Worm (Caenorhabditis elegans): ENCODE results near the gene F40G12.9.

DNA sequence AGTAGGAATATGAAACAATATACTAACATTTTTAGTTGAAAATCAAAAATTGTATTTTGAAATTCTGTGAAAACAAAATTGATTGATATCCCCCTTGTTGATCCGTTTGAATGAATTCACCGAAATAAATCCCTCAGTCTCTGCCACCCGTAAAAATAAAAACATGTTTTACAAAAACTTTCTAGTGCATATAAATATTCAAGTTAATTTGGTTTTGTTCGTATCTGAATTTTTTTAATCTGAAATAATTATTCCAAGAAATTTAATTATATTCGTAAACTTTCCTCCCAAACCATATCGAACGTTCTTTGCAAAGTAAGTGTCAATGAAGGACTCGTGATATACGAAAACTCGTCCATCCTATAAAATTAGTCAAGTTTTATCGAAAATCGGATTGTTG, 9.4 kb upstream of the F40G12.9 start, which contains the start of gene F40G12.6:
- TF ChIP-seq dao-5 (tag; optimal IDR thresholded peaks at IDR 0.05) (no peak), him-1 (tag; optimal IDR thresholded peaks at IDR 0.05) (no peak)
